Fruit fly (Drosophila melanogaster) whole organism, embryonic: ENCODE results near the gene CG1024.
A peak's percentile ranks its signal among the peaks of the same experiment; 100 is the strongest.

Source experiments
- Bgb ChIP-seq: fragments of 200-800 bp; sonication (Bioruptor generic); IDR thresholded peaks from 2 replicates; pipeline ENCODE4 v1.3.6; 2022; ENCODE audit warnings: missing biosample characterization, missing genetic modification characterization; ENCODE audit not compliant: partially characterized antibody
- Blimp-1 ChIP-seq: fragments of 200-800 bp; sonication (Bioruptor generic); optimal IDR thresholded peaks from 3 replicates; lab custom pipeline; 2018; ENCODE audit warnings: missing biosample characterization, missing genetic modification characterization, mild to moderate bottlenecking, moderate library complexity, missing genetic modification reagents
- CG10321 ChIP-seq: fragments of 200-800 bp; sonication (Bioruptor generic); IDR thresholded peaks from 2 replicates; pipeline ENCODE4 v1.3.6; 2022; ENCODE audit warnings: missing biosample characterization, missing genetic modification characterization
- CG10431 ChIP-seq: fragments of 200-800 bp; sonication (Bioruptor generic); optimal IDR thresholded peaks from 3 replicates; lab custom pipeline; 2018; ENCODE audit warnings: missing biosample characterization, mild to moderate bottlenecking, missing genetic modification characterization
- CG10959 ChIP-seq: fragments of 200-800 bp; sonication (Bioruptor generic); IDR thresholded peaks from 2 replicates; pipeline ENCODE4 v1.3.6; 2022; ENCODE audit warnings: missing biosample characterization, missing genetic modification characterization
- CG10979 ChIP-seq: fragments of 200-800 bp; sonication (Bioruptor generic); optimal IDR thresholded peaks from 2 replicates; lab custom pipeline; 2018; ENCODE audit warnings: missing biosample characterization, mild to moderate bottlenecking, missing genetic modification characterization, moderate library complexity
- CG13287 ChIP-seq: fragments of 200-800 bp; sonication (Bioruptor generic); IDR thresholded peaks from 2 replicates; pipeline ENCODE4 v1.3.6; 2022; ENCODE audit warnings: missing biosample characterization, missing genetic modification characterization; ENCODE audit not compliant: partially characterized antibody
- CG14050 ChIP-seq: fragments of 200-800 bp; sonication (Bioruptor generic); IDR thresholded peaks from 3 replicates; pipeline ENCODE4 v1.3.6; 2022; ENCODE audit warnings: missing biosample characterization, missing genetic modification characterization
- CG15073 ChIP-seq: fragments of 200-800 bp; sonication (Bioruptor generic); optimal IDR thresholded peaks from 2 replicates; lab custom pipeline; 2016; ENCODE audit warnings: missing biosample characterization, missing genetic modification characterization
- CG15514 ChIP-seq: fragments of 200-800 bp; sonication (Bioruptor generic); optimal IDR thresholded peaks from 3 replicates; lab custom pipeline; 2017; ENCODE audit warnings: missing biosample characterization, missing genetic modification characterization, mild to moderate bottlenecking, moderate library complexity, missing genetic modification reagents
- CG1832 ChIP-seq: fragments of 200-800 bp; sonication (Bioruptor generic); optimal IDR thresholded peaks from 2 replicates; lab custom pipeline; 2017; ENCODE audit warnings: missing biosample characterization, mild to moderate bottlenecking, missing genetic modification characterization, inconsistent platforms
- CG2889 ChIP-seq: fragments of 200-800 bp; sonication (Bioruptor generic); IDR thresholded peaks from 3 replicates; pipeline ENCODE4 v1.3.6; 2022; ENCODE audit warnings: missing biosample characterization, missing genetic modification characterization
- CG32532 ChIP-seq: fragments of 200-800 bp; sonication (Bioruptor generic); IDR thresholded peaks from 2 replicates; pipeline ENCODE4 v1.3.6; 2022; ENCODE audit warnings: missing biosample characterization, missing genetic modification characterization
- CG42726 ChIP-seq: fragments of 200-800 bp; sonication (Bioruptor generic); IDR thresholded peaks from 2 replicates; pipeline ENCODE4 v1.3.6; 2022; ENCODE audit warnings: missing biosample characterization, missing genetic modification characterization; ENCODE audit not compliant: partially characterized antibody
- CG4404 ChIP-seq: fragments of 200-800 bp; sonication (Bioruptor generic); IDR thresholded peaks from 2 replicates; pipeline ENCODE4 v1.3.6; 2022; ENCODE audit warnings: missing biosample characterization, missing genetic modification characterization
- CG7928 ChIP-seq: fragments of 200-800 bp; sonication (Bioruptor generic); optimal IDR thresholded peaks from 2 replicates; lab custom pipeline; 2017; ENCODE audit warnings: missing biosample characterization, mild to moderate bottlenecking, missing genetic modification characterization
- CG9609 ChIP-seq: fragments of 200-800 bp; sonication (Bioruptor generic); optimal IDR thresholded peaks from 3 replicates; lab custom pipeline; 2016; ENCODE audit warnings: missing biosample characterization, missing genetic modification characterization
- HLH54F ChIP-seq: fragments of 200-800 bp; sonication (Bioruptor generic); optimal IDR thresholded peaks from 3 replicates; lab custom pipeline; 2016; ENCODE audit warnings: missing biosample characterization, missing genetic modification characterization
- Hr78 ChIP-seq, 2 experiments: fragments of 200-800 bp in 1 of 2; fragments of >200 bp in 1 of 2; sonication (Bioruptor generic) in 1 of 2; optimal IDR thresholded peaks; 2 replicates each; lab custom pipeline; 2017 to 2019; ENCODE audit warnings: missing biosample characterization in 2 of 2, missing genetic modification characterization in 2 of 2, mild to moderate bottlenecking in 1 of 2, moderate library complexity in 1 of 2
- Hsf ChIP-seq: fragments of 200-800 bp; sonication (Bioruptor generic); optimal IDR thresholded peaks from 3 replicates; lab custom pipeline; 2016; ENCODE audit warnings: missing biosample characterization, missing genetic modification characterization
- Max ChIP-seq: fragments of 200-800 bp; sonication (Bioruptor generic); optimal IDR thresholded peaks from 2 replicates; lab custom pipeline; 2016; ENCODE audit warnings: missing biosample characterization, mild to moderate bottlenecking, missing genetic modification characterization
- NK7.1 ChIP-seq: fragments of 200-800 bp; sonication (Bioruptor generic); optimal IDR thresholded peaks from 3 replicates; lab custom pipeline; 2016; ENCODE audit warnings: missing biosample characterization, missing genetic modification characterization
- Pdp1 ChIP-seq, 2 experiments: fragments of 200-800 bp; sonication (Bioruptor generic); optimal IDR thresholded peaks; 3 replicates each; lab custom pipeline; 2016; ENCODE audit warnings: missing biosample characterization in 2 of 2, missing genetic modification characterization in 2 of 2, mild to moderate bottlenecking in 1 of 2, moderate library complexity in 1 of 2
- Usf ChIP-seq: fragments of 200-800 bp; sonication (Bioruptor generic); optimal IDR thresholded peaks from 2 replicates; lab custom pipeline; 2017; ENCODE audit warnings: missing genotype, missing biosample characterization, missing genetic modification characterization
- ase ChIP-seq: fragments of 200-800 bp; sonication (Bioruptor generic); IDR thresholded peaks from 3 replicates; pipeline ENCODE4 v1.3.6; 2022; ENCODE audit warnings: missing biosample characterization, missing genetic modification characterization
- btn ChIP-seq: fragments of 200-800 bp; sonication (Bioruptor generic); optimal IDR thresholded peaks from 2 replicates; lab custom pipeline; 2016; ENCODE audit warnings: missing biosample characterization, missing genetic modification characterization
- crol ChIP-seq: fragments of 200-800 bp; sonication (Bioruptor generic); IDR thresholded peaks from 2 replicates; pipeline ENCODE4 v1.3.6; 2022; ENCODE audit warnings: missing biosample characterization, missing genetic modification characterization
- dmrt99B ChIP-seq: fragments of 200-800 bp; sonication (Bioruptor generic); optimal IDR thresholded peaks from 2 replicates; lab custom pipeline; 2018; ENCODE audit warnings: missing biosample characterization, mild to moderate bottlenecking, missing genetic modification characterization, moderate library complexity
- en ChIP-seq: fragments of 200-800 bp; sonication (Bioruptor generic); optimal IDR thresholded peaks from 2 replicates; lab custom pipeline; 2016; ENCODE audit warnings: missing biosample characterization, missing genetic modification characterization
- eve ChIP-seq, 2 experiments: fragments of >200 bp; optimal IDR thresholded peaks; 2 replicates each; lab custom pipeline; 2017; ENCODE audit warnings: missing biosample characterization in 2 of 2, missing genetic modification characterization in 2 of 2
- hth ChIP-seq: fragments of >200 bp; optimal IDR thresholded peaks from 2 replicates; lab custom pipeline; 2017; ENCODE audit warnings: inconsistent platforms
- klu ChIP-seq: fragments of 200-800 bp; sonication (Bioruptor generic); IDR thresholded peaks from 2 replicates; pipeline ENCODE4 v1.3.6; 2022; ENCODE audit warnings: missing biosample characterization, missing genetic modification characterization
- lmd ChIP-seq: fragments of 200-800 bp; sonication (Bioruptor generic); IDR thresholded peaks from 2 replicates; pipeline ENCODE4 v1.3.6; 2022; ENCODE audit warnings: missing biosample characterization, missing genetic modification characterization
- mam ChIP-seq: fragments of 200-800 bp; sonication (Bioruptor generic); optimal IDR thresholded peaks from 3 replicates; lab custom pipeline; 2016; ENCODE audit warnings: missing biosample characterization, missing genetic modification characterization
- pros ChIP-seq: fragments of 200-800 bp; sonication (Bioruptor generic); optimal IDR thresholded peaks from 3 replicates; lab custom pipeline; 2019; ENCODE audit warnings: missing biosample characterization, mild to moderate bottlenecking, missing genetic modification characterization, moderate library complexity
- sens ChIP-seq: fragments of 200-800 bp; sonication (Bioruptor generic); peaks from one replicate; lab custom pipeline; 2016; ENCODE audit warnings: missing biosample characterization, missing genetic modification characterization
- slbo ChIP-seq: fragments of 200-800 bp; sonication (Bioruptor generic); IDR thresholded peaks from 2 replicates; pipeline ENCODE4 v1.3.6; 2022; ENCODE audit warnings: missing biosample characterization, missing genetic modification characterization
- sqz ChIP-seq: fragments of 200-800 bp; sonication (Bioruptor generic); optimal IDR thresholded peaks from 3 replicates; lab custom pipeline; 2018; ENCODE audit warnings: missing biosample characterization, mild to moderate bottlenecking, missing genetic modification characterization
- sr ChIP-seq: fragments of 200-800 bp; sonication (Bioruptor generic); IDR thresholded peaks from 3 replicates; pipeline ENCODE4 v1.3.6; 2022; ENCODE audit warnings: missing biosample characterization, missing genetic modification characterization
- vvl ChIP-seq: fragments of 200-800 bp; sonication (Bioruptor generic); IDR thresholded peaks from 2 replicates; pipeline ENCODE4 v1.3.6; 2022; ENCODE audit warnings: missing biosample characterization, missing genetic modification characterization
- z ChIP-seq: fragments of 200-800 bp; sonication (Bioruptor generic); IDR thresholded peaks from 3 replicates; pipeline ENCODE4 v1.3.6; 2022; ENCODE audit warnings: missing biosample characterization, missing genetic modification characterization
- zfh1 ChIP-seq: fragments of 200-800 bp; sonication (Bioruptor generic); IDR thresholded peaks from 3 replicates; pipeline ENCODE4 v1.3.6; 2022; ENCODE audit warnings: missing biosample characterization, missing genetic modification characterization
- zfh2 ChIP-seq: fragments of 200-800 bp; sonication (Bioruptor generic); optimal IDR thresholded peaks from 2 replicates; lab custom pipeline; 2016; ENCODE audit warnings: missing biosample characterization, missing genetic modification characterization

The CG1024 gene

DNA sequence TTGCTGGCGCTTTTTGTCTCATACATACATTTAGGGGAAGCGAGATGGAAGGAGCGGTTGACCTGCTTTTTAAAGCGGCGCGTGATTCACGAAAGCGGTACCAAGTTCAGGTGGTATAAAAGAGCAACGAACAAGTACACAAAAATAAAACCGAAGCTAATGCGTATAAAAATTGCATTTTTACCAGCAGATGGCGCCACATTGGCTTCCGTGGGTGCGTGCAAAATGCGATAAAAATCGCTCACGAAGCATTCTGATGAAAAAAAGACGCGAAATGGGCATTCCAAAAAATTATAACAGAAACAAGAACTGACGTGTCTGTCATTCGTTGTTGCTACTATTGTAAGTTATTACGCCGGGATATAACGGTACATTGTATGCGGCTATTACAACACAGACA is 43.0 kb upstream of the CG1024 start (continued):
- no peak for TF ChIP-seq CG14050
- TF ChIP-seq ase (GFP tag; lab: Robert Waterston, UW), result no peak
- 0 out of 3 replicates have a peak, but pooled peaks have one; percentile 24 for TF ChIP-seq CG2889
- no peak for TF ChIP-seq slbo
- TF ChIP-seq CG32532 (GFP tag; lab: Robert Waterston, UW), result no peak
- no peak for TF ChIP-seq CG10959 (GFP tag; lab: Robert Waterston, UW)
- no peak for TF ChIP-seq CG10979 (tag; lab: Kevin White, UChicago)
- no peak for TF ChIP-seq CG4404 (GFP tag; lab: Robert Waterston, UW)
- peak; percentile 6 for TF ChIP-seq sqz (GFP tag; lab: Kevin White, UChicago)
- TF ChIP-seq CG15073 (GFP tag; lab: Kevin White, UChicago), result no peak
- no peak for TF ChIP-seq Blimp-1 (GFP tag; lab: Kevin White, UChicago)
- TF ChIP-seq zfh1, result 0 out of 3 replicates have a peak, but pooled peaks have one; percentile 6
- no peak for TF ChIP-seq NK7.1 (GFP tag; lab: Kevin White, UChicago)
- no peak for TF ChIP-seq btn (GFP tag; lab: Kevin White, UChicago)
- no peak for TF ChIP-seq mam (GFP tag; lab: Kevin White, UChicago)
- TF ChIP-seq HLH54F (GFP tag; lab: Kevin White, UChicago), result no peak
- TF ChIP-seq CG7928, result no peak
- no peak for TF ChIP-seq dmrt99B (tag; lab: Kevin White, UChicago)
- TF ChIP-seq Usf (GFP tag; lab: Kevin White, UChicago), result no peak

DNA sequence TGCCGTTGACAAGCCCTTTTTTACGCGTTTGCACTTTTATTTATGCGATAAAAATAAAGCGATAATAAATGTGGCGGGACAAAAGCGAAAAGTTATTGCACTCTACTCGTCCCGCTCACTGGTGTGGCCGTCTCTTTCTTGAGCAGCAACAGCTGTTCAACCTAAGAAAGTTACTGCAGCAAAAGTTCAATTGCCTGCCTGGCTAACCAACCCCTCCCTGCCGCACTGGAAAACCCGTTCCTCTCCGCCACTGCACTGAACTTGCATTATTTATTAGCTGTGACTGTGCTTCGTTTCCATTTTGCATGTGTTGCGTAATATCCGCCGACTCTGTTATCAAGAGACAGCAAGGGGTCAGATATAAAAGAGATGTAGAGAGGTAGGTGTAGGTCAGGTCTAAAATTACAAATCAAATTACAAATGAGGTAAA is 41.6 kb upstream of the CG1024 start:
- TF ChIP-seq zfh2 (no peak), hth (lab: Kevin White, UChicago) (no peak), eve (GFP tag; optimal IDR thresholded peaks at IDR 0.05; lab: Kevin White, UChicago) (no peak), CG15514 (no peak), pros (no peak), Max (GFP tag; lab: Kevin White, UChicago) (no peak), sens (GFP tag; lab: Kevin White, UChicago) (peak; percentile 63), crol (GFP tag; lab: Robert Waterston, UW) (peak; percentile 24; the same call in 1 of the 2 replicates), z (GFP tag; lab: Robert Waterston, UW) (0 out of 3 replicates have a peak, but pooled peaks have one; percentile 9), CG10321 (GFP tag; lab: Robert Waterston, UW) (peak; percentile 25; the same call in 1 of the 2 replicates), Bgb (GFP tag; lab: Robert Waterston, UW) (0 out of 2 replicates have a peak, but pooled peaks have one; percentile 15), en (GFP tag; lab: Kevin White, UChicago) (no peak), vvl (GFP tag; lab: Robert Waterston, UW) (peak; percentile 55), klu (GFP tag; lab: Robert Waterston, UW) (no peak), CG10431 (no peak), CG13287 (no peak), sr (GFP tag; lab: Robert Waterston, UW) (no peak), CG1832 (GFP tag; lab: Kevin White, UChicago) (peak; percentile 38), lmd (no peak), CG42726 (GFP tag; lab: Robert Waterston, UW) (no peak), Hsf (no peak), Pdp1 (GFP tag; optimal IDR thresholded peaks at IDR 0.05; lab: Kevin White, UChicago) (peak in 1 of 2 experiments; percentile 77), CG9609 (GFP tag; lab: Kevin White, UChicago) (no peak), Hr78 (GFP tag; optimal IDR thresholded peaks at IDR 0.05; lab: Kevin White, UChicago) (peak in 1 of 2 experiments; percentile 66)
